Worm (Caenorhabditis elegans) whole organism, L1 larva: Measurements from ENCODE around the gene spig-7.
A peak's percentile ranks its signal among the peaks of the same experiment; 100 is the strongest.

Experiments
- C16A3.4 ChIP-seq: fragments of 150-350 bp; optimal IDR thresholded peaks from 2 replicates; lab custom pipeline; 2014; ENCODE audit warnings: missing biosample characterization, missing genetic modification characterization
- C34B4.2 ChIP-seq: sonication (generic microtip); optimal IDR thresholded peaks from 2 replicates; lab custom pipeline; 2017; ENCODE audit warnings: mild to moderate bottlenecking, missing genetic modification characterization, missing compliant biosample characterization
- F16B12.6 ChIP-seq: fragments of 150-350 bp; optimal IDR thresholded peaks from 2 replicates; lab custom pipeline; 2014; ENCODE audit warnings: missing biosample characterization, missing genetic modification characterization
- aha-1 ChIP-seq: fragments of 150-350 bp; optimal IDR thresholded peaks from 2 replicates; lab custom pipeline; 2014; ENCODE audit warnings: missing biosample characterization, missing genetic modification characterization
- alr-1 ChIP-seq: fragments of 200-800 bp; sonication (Bioruptor generic); optimal IDR thresholded peaks from 2 replicates; lab custom pipeline; 2018; ENCODE audit warnings: borderline replicate concordance, mild to moderate bottlenecking, missing genetic modification characterization, missing compliant biosample characterization
- ceh-63 ChIP-seq: fragments of 200-800 bp; sonication (Bioruptor generic); optimal IDR thresholded peaks from 2 replicates; lab custom pipeline; 2018; ENCODE audit warnings: mild to moderate bottlenecking, missing genetic modification characterization, missing compliant biosample characterization
- ceh-88 ChIP-seq: fragments of 200-800 bp; sonication (Bioruptor generic); IDR thresholded peaks from 2 replicates; pipeline ENCODE4 v1.3.6; 2022; ENCODE audit warnings: missing genetic modification characterization, missing compliant biosample characterization
- ces-1 ChIP-seq: fragments of 150-350 bp; optimal IDR thresholded peaks from 2 replicates; lab custom pipeline; 2014; ENCODE audit warnings: missing biosample characterization, missing genetic modification reagents, missing genetic modification characterization
- dpl-1 ChIP-seq, 3 experiments: fragments of 150-350 bp in 2 of 3; sonication (generic microtip) in 1 of 3; optimal IDR thresholded peaks; 2 replicates each; lab custom pipeline; 2014 to 2017; ENCODE audit warnings: missing biosample characterization in 3 of 3, missing genetic modification characterization in 3 of 3, missing genetic modification reagents in 3 of 3
- efl-1 ChIP-seq, 4 experiments: fragments of 150-350 bp; optimal IDR thresholded peaks in 3 of 4; peaks in 1 of 4; 1 replicate in 1 of 4; 2 replicates in 3 of 4; lab custom pipeline; 2014; ENCODE audit warnings: missing biosample characterization in 2 of 4, missing genetic modification characterization in 2 of 4, missing genetic modification reagents in 2 of 4
- egl-13 ChIP-seq: sonication (generic microtip); optimal IDR thresholded peaks from 2 replicates; lab custom pipeline; 2016; ENCODE audit warnings: missing genotype, missing genetic modification reagents, missing genetic modification characterization, missing compliant biosample characterization
- ets-5 ChIP-seq: fragments of 200-800 bp; sonication (Bioruptor generic); IDR thresholded peaks from 2 replicates; pipeline ENCODE4 v1.3.6; 2022; ENCODE audit warnings: missing genetic modification characterization, missing compliant biosample characterization
- fkh-10 ChIP-seq: sonication (generic microtip); optimal IDR thresholded peaks from 2 replicates; lab custom pipeline; 2017; ENCODE audit warnings: missing biosample characterization, missing genetic modification reagents, missing genetic modification characterization
- fos-1 ChIP-seq: fragments of 150-350 bp; optimal IDR thresholded peaks from 2 replicates; lab custom pipeline; 2014; ENCODE audit warnings: missing biosample characterization, missing genetic modification characterization
- grh-1 ChIP-seq: fragments of 200-800 bp; sonication (Bioruptor generic); IDR thresholded peaks from 2 replicates; pipeline ENCODE4 v1.3.6; 2022; ENCODE audit warnings: missing genetic modification reagents, missing genetic modification characterization, missing compliant biosample characterization
- irx-1 ChIP-seq: sonication (generic microtip); optimal IDR thresholded peaks from 2 replicates; lab custom pipeline; 2016; ENCODE audit warnings: missing genetic modification characterization, missing compliant biosample characterization
- isw-1 ChIP-seq: fragments of 200-800 bp; sonication (Bioruptor generic); IDR thresholded peaks from 2 replicates; pipeline ENCODE4 v1.3.6; 2022; ENCODE audit warnings: missing genetic modification characterization, missing compliant biosample characterization
- jun-1 ChIP-seq: fragments of 150-350 bp; optimal IDR thresholded peaks from 2 replicates; lab custom pipeline; 2014; ENCODE audit warnings: missing biosample characterization, missing genetic modification reagents, missing genetic modification characterization
- lin-13 ChIP-seq: fragments of 150-350 bp; optimal IDR thresholded peaks from 2 replicates; lab custom pipeline; 2014; ENCODE audit warnings: missing biosample characterization, missing genetic modification reagents, missing genetic modification characterization
- lin-14 ChIP-seq: fragments of 200-800 bp; sonication (Bioruptor generic); optimal IDR thresholded peaks from 2 replicates; lab custom pipeline; 2018; ENCODE audit warnings: mild to moderate bottlenecking, missing genetic modification characterization, moderate library complexity, missing compliant biosample characterization
- lin-15B ChIP-seq: fragments of 150-350 bp; sonication (generic microtip); optimal IDR thresholded peaks from 3 replicates; lab custom pipeline; 2014; ENCODE audit warnings: missing biosample characterization, missing genetic modification characterization
- lin-39 ChIP-seq: fragments of 150-350 bp; optimal IDR thresholded peaks from 2 replicates; lab custom pipeline; 2014; ENCODE audit warnings: missing biosample characterization, missing genetic modification reagents, missing genetic modification characterization
- lir-3 ChIP-seq: sonication (generic microtip); optimal IDR thresholded peaks from 2 replicates; lab custom pipeline; 2016; ENCODE audit warnings: mild to moderate bottlenecking, missing genetic modification characterization, moderate library complexity, missing compliant biosample characterization; ENCODE audit not compliant: poor library complexity
- lsy-2 ChIP-seq, 2 experiments: fragments of 150-350 bp; optimal IDR thresholded peaks; 2 replicates each; lab custom pipeline; 2014; ENCODE audit warnings: missing biosample characterization in 2 of 2, missing genetic modification characterization in 2 of 2
- nhr-12 ChIP-seq: sonication (generic microtip); optimal IDR thresholded peaks from 2 replicates; lab custom pipeline; 2017; ENCODE audit warnings: missing biosample characterization, missing genetic modification characterization
- nhr-19 ChIP-seq: fragments of 200-800 bp; sonication (Bioruptor generic); conservative IDR thresholded peaks from 2 replicates; pipeline ENCODE4 v1.3.6; 2022; ENCODE audit warnings: missing genetic modification characterization, missing compliant biosample characterization
- nhr-237 ChIP-seq: fragments of 150-350 bp; optimal IDR thresholded peaks from 2 replicates; lab custom pipeline; 2014; ENCODE audit warnings: missing biosample characterization, missing genetic modification characterization
- nhr-28 ChIP-seq: fragments of 150-350 bp; optimal IDR thresholded peaks from 2 replicates; lab custom pipeline; 2014; ENCODE audit warnings: missing biosample characterization, missing genetic modification characterization
- nhr-76 ChIP-seq: sonication (generic microtip); optimal IDR thresholded peaks from 2 replicates; lab custom pipeline; 2017; ENCODE audit warnings: missing biosample characterization, missing genetic modification characterization
- nhr-77 ChIP-seq: fragments of 150-350 bp; optimal IDR thresholded peaks from 2 replicates; lab custom pipeline; 2014; ENCODE audit warnings: missing biosample characterization, missing genetic modification characterization
- nhr-85 ChIP-seq: sonication (generic microtip); peaks from one replicate; lab custom pipeline; 2016; ENCODE audit warnings: missing genetic modification characterization, inconsistent platforms, missing compliant biosample characterization
- pag-3 ChIP-seq: sonication (generic microtip); optimal IDR thresholded peaks from 2 replicates; lab custom pipeline; 2017; ENCODE audit warnings: missing genetic modification characterization, mild to moderate bottlenecking, missing compliant biosample characterization, antibody characterized with exemption, borderline replicate concordance; ENCODE audit not compliant: insufficient read depth
- pax-3 ChIP-seq: fragments of 200-800 bp; sonication (Bioruptor generic); optimal IDR thresholded peaks from 2 replicates; lab custom pipeline; 2018; ENCODE audit warnings: mild to moderate bottlenecking, missing genetic modification characterization, moderate library complexity, missing compliant biosample characterization
- pqm-1 ChIP-seq: sonication (generic microtip); optimal IDR thresholded peaks from 3 replicates; lab custom pipeline; 2017; ENCODE audit warnings: missing biosample characterization, missing genetic modification characterization
- rnt-1 ChIP-seq: sonication (generic microtip); optimal IDR thresholded peaks from 2 replicates; lab custom pipeline; 2016; ENCODE audit warnings: mild to moderate bottlenecking, missing genetic modification characterization, moderate library complexity, missing compliant biosample characterization
- skn-1 ChIP-seq: fragments of 150-350 bp; optimal IDR thresholded peaks from 2 replicates; lab custom pipeline; 2014; ENCODE audit warnings: missing biosample characterization, missing genetic modification characterization
- snpc-4 ChIP-seq: fragments of 150-350 bp; optimal IDR thresholded peaks from 2 replicates; lab custom pipeline; 2014; ENCODE audit warnings: missing biosample characterization, missing genetic modification characterization
- sptf-1 ChIP-seq: fragments of 150-350 bp; optimal IDR thresholded peaks from 2 replicates; lab custom pipeline; 2014; ENCODE audit warnings: missing biosample characterization, missing genetic modification characterization
- sup-37 ChIP-seq: fragments of 200-800 bp; sonication (Bioruptor generic); optimal IDR thresholded peaks from 2 replicates; lab custom pipeline; 2018; ENCODE audit warnings: mild to moderate bottlenecking, missing genetic modification characterization, missing compliant biosample characterization
- tbx-2 ChIP-seq: sonication (generic microtip); optimal IDR thresholded peaks from 2 replicates; lab custom pipeline; 2016; ENCODE audit warnings: missing genetic modification characterization, missing compliant biosample characterization
- tlp-1 ChIP-seq: fragments of 150-350 bp; optimal IDR thresholded peaks from 2 replicates; lab custom pipeline; 2014; ENCODE audit warnings: missing biosample characterization, missing genetic modification characterization
- unc-30 ChIP-seq: sonication (generic microtip); optimal IDR thresholded peaks from 2 replicates; lab custom pipeline; 2017; ENCODE audit warnings: missing biosample characterization, missing genetic modification characterization
- unc-62 ChIP-seq: fragments of 150-350 bp; optimal IDR thresholded peaks from 2 replicates; lab custom pipeline; 2014; ENCODE audit warnings: missing biosample characterization, missing genetic modification reagents, missing genetic modification characterization
- unc-86 ChIP-seq: sonication (generic microtip); optimal IDR thresholded peaks from 2 replicates; lab custom pipeline; 2016; ENCODE audit warnings: missing genetic modification characterization, missing compliant biosample characterization
- zag-1 ChIP-seq: fragments of 150-350 bp; optimal IDR thresholded peaks from 2 replicates; lab custom pipeline; 2014; ENCODE audit warnings: missing biosample characterization, missing genetic modification characterization
- ztf-4 ChIP-seq: fragments of 150-350 bp; optimal IDR thresholded peaks from 2 replicates; lab custom pipeline; 2014; ENCODE audit warnings: missing biosample characterization, missing genetic modification characterization

The spig-7 gene

ce11 chrV:1474486-1475125, 20.0 kb upstream of the spig-7 start, which contains the start of the genes F53E2.2 and unc-60 (continued):
- TF ChIP-seq tlp-1 (no peak), isw-1 (GFP tag; lab: Robert Waterston, UW) (peak; percentile 30; the same call in 1 of the 2 replicates), tbx-2 (tag; lab: Kevin White, UChicago) (peak; percentile 68), F16B12.6 (tag; lab: Kevin White, UChicago) (no peak), lir-3 (no peak), skn-1 (peak; percentile 77), fkh-10 (GFP tag; lab: Kevin White, UChicago) (no peak)

ce11 chrV:1476284-1476792, 18.2 kb upstream of the spig-7 start:
- TF ChIP-seq nhr-85 (tag; lab: Kevin White, UChicago) (peak; percentile 29), lsy-2 (tag; optimal IDR thresholded peaks at IDR 0.05; lab: Kevin White, UChicago) (no peak)

- TF ChIP-seq nhr-12 (tag; lab: Kevin White, UChicago) = no peak
- no peak for TF ChIP-seq efl-1 (optimal IDR thresholded peaks at IDR 0.05; lab: Kevin White, UChicago)
- TF ChIP-seq efl-1 (GFP tag; optimal IDR thresholded peaks at IDR 0.05 in 1 of 2; lab: Kevin White, UChicago) = peak in 1 of 2 experiments; percentile 87
These were observed 17.7 kb upstream of the spig-7 start for ce11 chrV:1476841-1477240.

ce11 chrV:1480841-1481240, 13.7 kb upstream of the spig-7 start:
- no peak for TF ChIP-seq nhr-28
- no peak for TF ChIP-seq ets-5 (GFP tag; lab: Robert Waterston, UW)
- TF ChIP-seq lin-39 (tag; lab: Kevin White, UChicago) = peak; percentile 63
- TF ChIP-seq lin-13 (GFP tag; lab: Kevin White, UChicago) = no peak
- TF ChIP-seq nhr-77 (tag; lab: Kevin White, UChicago) = no peak
- TF ChIP-seq sup-37 = no peak
- TF ChIP-seq dpl-1 (GFP tag; optimal IDR thresholded peaks at IDR 0.05; lab: Kevin White, UChicago) = no peak
- no peak for TF ChIP-seq alr-1 (tag; lab: Kevin White, UChicago)
- TF ChIP-seq aha-1 (tag; lab: Kevin White, UChicago) = no peak
- TF ChIP-seq nhr-76 (tag; lab: Kevin White, UChicago) = no peak
- TF ChIP-seq C16A3.4 (tag; lab: Kevin White, UChicago) = no peak
- no peak for TF ChIP-seq F16B12.6 (tag; lab: Kevin White, UChicago)
- TF ChIP-seq lin-14 (GFP tag; lab: Kevin White, UChicago) = peak; percentile 97
- TF ChIP-seq pag-3 (tag; lab: Kevin White, UChicago) = peak; percentile 20
- TF ChIP-seq lin-15B (tag; lab: Kevin White, UChicago) = no peak
- peak; percentile 83 for TF ChIP-seq rnt-1 (tag; lab: Kevin White, UChicago)
- TF ChIP-seq ztf-4 = no peak
- no peak for TF ChIP-seq ces-1 (GFP tag; lab: Kevin White, UChicago)
- no peak for TF ChIP-seq lir-3
- TF ChIP-seq unc-62 = no peak
- no peak for TF ChIP-seq C34B4.2 (tag; lab: Kevin White, UChicago)
- no peak for TF ChIP-seq unc-86 (tag; lab: Kevin White, UChicago)
- no peak for TF ChIP-seq ceh-88
- TF ChIP-seq egl-13 (tag; lab: Kevin White, UChicago) = no peak
- no peak for TF ChIP-seq fkh-10 (GFP tag; lab: Kevin White, UChicago)
- no peak for TF ChIP-seq unc-30 (tag; lab: Kevin White, UChicago)
- TF ChIP-seq snpc-4 (tag; lab: Kevin White, UChicago) = no peak
- TF ChIP-seq pax-3 (tag; lab: Kevin White, UChicago) = no peak
- no peak for TF ChIP-seq nhr-237 (tag; lab: Kevin White, UChicago)
- no peak for TF ChIP-seq grh-1 (GFP tag; lab: Robert Waterston, UW)
- no peak for TF ChIP-seq ceh-63 (GFP tag; lab: Kevin White, UChicago)
- TF ChIP-seq irx-1 (tag; lab: Kevin White, UChicago) = peak; percentile 11
- peak; percentile 74 for TF ChIP-seq nhr-19 (GFP tag; lab: Robert Waterston, UW)
- TF ChIP-seq zag-1 (tag; lab: Kevin White, UChicago) = no peak
- no peak for TF ChIP-seq jun-1 (tag; lab: Kevin White, UChicago)
- no peak for TF ChIP-seq fos-1 (tag; lab: Kevin White, UChicago)
- TF ChIP-seq nhr-85 (tag; lab: Kevin White, UChicago) = no peak
- TF ChIP-seq sptf-1 = no peak
- TF ChIP-seq pqm-1 = no peak
